Worm (Caenorhabditis elegans) whole organism, L1 larva: ENCODE results near the gene irld-45.

Experiments used
- C16A3.4 ChIP-seq: fragments of 150-350 bp; optimal IDR thresholded peaks from 2 replicates; lab custom pipeline; 2014; ENCODE audit warnings: missing biosample characterization, missing genetic modification characterization
- C34B4.2 ChIP-seq: sonication (generic microtip); optimal IDR thresholded peaks from 2 replicates; lab custom pipeline; 2017; ENCODE audit warnings: mild to moderate bottlenecking, missing genetic modification characterization, missing compliant biosample characterization
- aha-1 ChIP-seq: fragments of 150-350 bp; optimal IDR thresholded peaks from 2 replicates; lab custom pipeline; 2014; ENCODE audit warnings: missing biosample characterization, missing genetic modification characterization
- alr-1 ChIP-seq: fragments of 200-800 bp; sonication (Bioruptor generic); optimal IDR thresholded peaks from 2 replicates; lab custom pipeline; 2018; ENCODE audit warnings: borderline replicate concordance, mild to moderate bottlenecking, missing genetic modification characterization, missing compliant biosample characterization
- aly-2 ChIP-seq: fragments of 150-350 bp; optimal IDR thresholded peaks from 2 replicates; lab custom pipeline; 2014; ENCODE audit warnings: missing biosample characterization, missing genetic modification characterization
- ama-1 ChIP-seq: fragments of 150-350 bp; optimal IDR thresholded peaks from 2 replicates; lab custom pipeline; 2014
- blmp-1 ChIP-seq: fragments of 150-350 bp; optimal IDR thresholded peaks from 2 replicates; lab custom pipeline; 2014; ENCODE audit warnings: missing biosample characterization, missing genetic modification characterization
- ceh-88 ChIP-seq: fragments of 200-800 bp; sonication (Bioruptor generic); IDR thresholded peaks from 2 replicates; pipeline ENCODE4 v1.3.6; 2022; ENCODE audit warnings: missing genetic modification characterization, missing compliant biosample characterization
- ces-1 ChIP-seq: fragments of 150-350 bp; optimal IDR thresholded peaks from 2 replicates; lab custom pipeline; 2014; ENCODE audit warnings: missing biosample characterization, missing genetic modification reagents, missing genetic modification characterization
- dsc-1 ChIP-seq: sonication (generic microtip); optimal IDR thresholded peaks from 2 replicates; lab custom pipeline; 2016; ENCODE audit warnings: mild to moderate bottlenecking, missing genetic modification characterization, missing compliant biosample characterization
- efl-1 ChIP-seq, 4 experiments: fragments of 150-350 bp; optimal IDR thresholded peaks in 3 of 4; peaks in 1 of 4; 1 replicate in 1 of 4; 2 replicates in 3 of 4; lab custom pipeline; 2014; ENCODE audit warnings: missing biosample characterization in 2 of 4, missing genetic modification characterization in 2 of 4, missing genetic modification reagents in 2 of 4
- egl-13 ChIP-seq: sonication (generic microtip); optimal IDR thresholded peaks from 2 replicates; lab custom pipeline; 2016; ENCODE audit warnings: missing genotype, missing genetic modification reagents, missing genetic modification characterization, missing compliant biosample characterization
- egl-27 ChIP-seq, 2 experiments: fragments of 150-350 bp in 1 of 2; sonication (generic microtip); optimal IDR thresholded peaks; 3 replicates each; lab custom pipeline; 2017 to 2018; ENCODE audit warnings: missing biosample characterization in 2 of 2, missing genetic modification characterization in 2 of 2, missing genetic modification reagents in 2 of 2
- elt-2 ChIP-seq: sonication (generic microtip); optimal IDR thresholded peaks from 2 replicates; lab custom pipeline; 2016; ENCODE audit warnings: missing genetic modification characterization, mild to moderate bottlenecking, inconsistent platforms, missing compliant biosample characterization, missing genetic modification reagents
- fkh-4 ChIP-seq: sonication (generic microtip); optimal IDR thresholded peaks from 2 replicates; lab custom pipeline; 2016; ENCODE audit warnings: missing compliant biosample characterization, missing genetic modification characterization, borderline replicate concordance
- grh-1 ChIP-seq: fragments of 200-800 bp; sonication (Bioruptor generic); IDR thresholded peaks from 2 replicates; pipeline ENCODE4 v1.3.6; 2022; ENCODE audit warnings: missing genetic modification reagents, missing genetic modification characterization, missing compliant biosample characterization
- hlh-4 ChIP-seq: sonication (generic microtip); optimal IDR thresholded peaks from 2 replicates; lab custom pipeline; 2016; ENCODE audit warnings: mild to moderate bottlenecking, missing genetic modification characterization, missing compliant biosample characterization
- irx-1 ChIP-seq: sonication (generic microtip); optimal IDR thresholded peaks from 2 replicates; lab custom pipeline; 2016; ENCODE audit warnings: missing genetic modification characterization, missing compliant biosample characterization
- jun-1 ChIP-seq: fragments of 150-350 bp; optimal IDR thresholded peaks from 2 replicates; lab custom pipeline; 2014; ENCODE audit warnings: missing biosample characterization, missing genetic modification reagents, missing genetic modification characterization
- lin-14 ChIP-seq: fragments of 200-800 bp; sonication (Bioruptor generic); optimal IDR thresholded peaks from 2 replicates; lab custom pipeline; 2018; ENCODE audit warnings: mild to moderate bottlenecking, missing genetic modification characterization, moderate library complexity, missing compliant biosample characterization
- lin-15B ChIP-seq: fragments of 150-350 bp; sonication (generic microtip); optimal IDR thresholded peaks from 3 replicates; lab custom pipeline; 2014; ENCODE audit warnings: missing biosample characterization, missing genetic modification characterization
- lin-35 ChIP-seq, 2 experiments: fragments of 150-350 bp; optimal IDR thresholded peaks; 2 replicates each; lab custom pipeline; 2014; ENCODE audit warnings: missing biosample characterization in 2 of 2, missing genetic modification characterization in 2 of 2, missing genetic modification reagents in 2 of 2
- lin-39 ChIP-seq: fragments of 150-350 bp; optimal IDR thresholded peaks from 2 replicates; lab custom pipeline; 2014; ENCODE audit warnings: missing biosample characterization, missing genetic modification reagents, missing genetic modification characterization
- lir-3 ChIP-seq: sonication (generic microtip); optimal IDR thresholded peaks from 2 replicates; lab custom pipeline; 2016; ENCODE audit warnings: mild to moderate bottlenecking, missing genetic modification characterization, moderate library complexity, missing compliant biosample characterization; ENCODE audit not compliant: poor library complexity
- lsy-2 ChIP-seq, 2 experiments: fragments of 150-350 bp; optimal IDR thresholded peaks; 2 replicates each; lab custom pipeline; 2014; ENCODE audit warnings: missing biosample characterization in 2 of 2, missing genetic modification characterization in 2 of 2
- mef-2 ChIP-seq: fragments of 150-350 bp; optimal IDR thresholded peaks from 2 replicates; lab custom pipeline; 2014; ENCODE audit warnings: missing biosample characterization, missing genetic modification characterization
- mep-1 ChIP-seq: fragments of 150-350 bp; optimal IDR thresholded peaks from 2 replicates; lab custom pipeline; 2014; ENCODE audit warnings: missing biosample characterization, missing genetic modification characterization
- nhr-11 ChIP-seq: fragments of 150-350 bp; optimal IDR thresholded peaks from 2 replicates; lab custom pipeline; 2014; ENCODE audit warnings: missing biosample characterization, missing genetic modification characterization
- nhr-20 ChIP-seq: sonication (generic microtip); optimal IDR thresholded peaks from 2 replicates; lab custom pipeline; 2016; ENCODE audit warnings: mild to moderate bottlenecking, missing genetic modification characterization, missing compliant biosample characterization
- nhr-47 ChIP-seq: sonication (generic microtip); optimal IDR thresholded peaks from 2 replicates; lab custom pipeline; 2016; ENCODE audit warnings: mild to moderate bottlenecking, missing genetic modification characterization, moderate library complexity, missing compliant biosample characterization
- nhr-71 ChIP-seq: sonication (generic microtip); optimal IDR thresholded peaks from 2 replicates; lab custom pipeline; 2016; ENCODE audit warnings: mild to moderate bottlenecking, missing genetic modification characterization, moderate library complexity, missing compliant biosample characterization
- nhr-76 ChIP-seq: sonication (generic microtip); optimal IDR thresholded peaks from 2 replicates; lab custom pipeline; 2017; ENCODE audit warnings: missing biosample characterization, missing genetic modification characterization
- nhr-77 ChIP-seq: fragments of 150-350 bp; optimal IDR thresholded peaks from 2 replicates; lab custom pipeline; 2014; ENCODE audit warnings: missing biosample characterization, missing genetic modification characterization
- nhr-85 ChIP-seq: sonication (generic microtip); peaks from one replicate; lab custom pipeline; 2016; ENCODE audit warnings: missing genetic modification characterization, inconsistent platforms, missing compliant biosample characterization
- rnt-1 ChIP-seq: sonication (generic microtip); optimal IDR thresholded peaks from 2 replicates; lab custom pipeline; 2016; ENCODE audit warnings: mild to moderate bottlenecking, missing genetic modification characterization, moderate library complexity, missing compliant biosample characterization
- skn-1 ChIP-seq: fragments of 150-350 bp; optimal IDR thresholded peaks from 2 replicates; lab custom pipeline; 2014; ENCODE audit warnings: missing biosample characterization, missing genetic modification characterization
- sox-4 ChIP-seq: sonication (generic microtip); optimal IDR thresholded peaks from 2 replicates; lab custom pipeline; 2016; ENCODE audit warnings: missing genetic modification characterization, missing compliant biosample characterization
- sup-37 ChIP-seq: fragments of 200-800 bp; sonication (Bioruptor generic); optimal IDR thresholded peaks from 2 replicates; lab custom pipeline; 2018; ENCODE audit warnings: mild to moderate bottlenecking, missing genetic modification characterization, missing compliant biosample characterization
- swsn-7 ChIP-seq: sonication (generic microtip); optimal IDR thresholded peaks from 2 replicates; lab custom pipeline; 2016; ENCODE audit warnings: missing genetic modification characterization, missing compliant biosample characterization
- tbx-2 ChIP-seq: sonication (generic microtip); optimal IDR thresholded peaks from 2 replicates; lab custom pipeline; 2016; ENCODE audit warnings: missing genetic modification characterization, missing compliant biosample characterization
- unc-62 ChIP-seq: fragments of 150-350 bp; optimal IDR thresholded peaks from 2 replicates; lab custom pipeline; 2014; ENCODE audit warnings: missing biosample characterization, missing genetic modification reagents, missing genetic modification characterization
- unc-86 ChIP-seq: sonication (generic microtip); optimal IDR thresholded peaks from 2 replicates; lab custom pipeline; 2016; ENCODE audit warnings: missing genetic modification characterization, missing compliant biosample characterization
- vab-15 ChIP-seq: sonication (generic microtip); optimal IDR thresholded peaks from 2 replicates; lab custom pipeline; 2017; ENCODE audit warnings: missing genotype, mild to moderate bottlenecking, missing genetic modification characterization, missing compliant biosample characterization
- zip-4 ChIP-seq: fragments of 200-800 bp; sonication (Bioruptor generic); optimal IDR thresholded peaks from 2 replicates; lab custom pipeline; 2018; ENCODE audit warnings: mild to moderate bottlenecking, missing genetic modification characterization, moderate library complexity, missing compliant biosample characterization

irld-45 gene

DNA sequence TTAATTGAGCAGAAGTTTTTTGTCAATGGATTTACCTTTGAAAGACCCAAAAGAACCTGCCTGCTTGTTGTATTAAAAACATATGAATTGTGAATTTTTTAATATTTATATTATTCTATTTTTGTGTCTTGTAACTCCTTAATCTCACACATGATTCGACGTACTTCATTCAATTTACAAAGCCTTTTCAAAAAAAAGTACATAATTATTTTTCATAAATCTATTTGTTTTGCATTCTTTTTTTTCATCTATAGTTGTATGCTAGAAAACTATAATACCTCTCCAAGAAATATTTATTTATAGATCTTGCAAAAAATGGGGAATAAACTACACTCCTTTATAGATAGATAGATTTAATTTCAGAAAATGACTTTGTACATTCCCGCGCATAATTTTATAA is 29.3 kb upstream of the irld-45 start, which contains the start of gene nhr-179:
nhr-179 (minus strand) TSS at position 101 of the 400 bp plus-strand sequence.
- TF ChIP-seq rnt-1 (tag; lab: Kevin White, UChicago) = no peak
- TF ChIP-seq elt-2 (tag; lab: Kevin White, UChicago) = no peak
- no peak for TF ChIP-seq sup-37
- no peak for TF ChIP-seq egl-27 (tag; optimal IDR thresholded peaks at IDR 0.05; lab: Kevin White, UChicago)
- no peak for TF ChIP-seq nhr-85
- TF ChIP-seq nhr-11 = no peak
- TF ChIP-seq unc-86 (tag; lab: Kevin White, UChicago) = no peak
- TF ChIP-seq aly-2 = no peak
- TF ChIP-seq mef-2 (tag; lab: Kevin White, UChicago) = no peak
- TF ChIP-seq mep-1 (tag; lab: Kevin White, UChicago) = no peak
- no peak for TF ChIP-seq jun-1 (tag; lab: Kevin White, UChicago)
- no peak for TF ChIP-seq unc-62 (GFP tag; lab: Kevin White, UChicago)
- TF ChIP-seq C34B4.2 (tag; lab: Kevin White, UChicago) = no peak
- no peak for TF ChIP-seq lin-14 (GFP tag; lab: Kevin White, UChicago)
- TF ChIP-seq egl-13 (tag; lab: Kevin White, UChicago) = no peak
- no peak for TF ChIP-seq lir-3 (tag; lab: Kevin White, UChicago)
- TF ChIP-seq tbx-2 (tag; lab: Kevin White, UChicago) = no peak
- no peak for TF ChIP-seq lin-39
- TF ChIP-seq aha-1 (tag; lab: Kevin White, UChicago) = no peak

- TF ChIP-seq nhr-47 (tag; lab: Kevin White, UChicago) = no peak
- no peak for TF ChIP-seq lin-15B (tag; lab: Kevin White, UChicago)
- no peak for TF ChIP-seq egl-27 (tag; optimal IDR thresholded peaks at IDR 0.05; lab: Kevin White, UChicago)
- TF ChIP-seq jun-1 (tag; lab: Kevin White, UChicago) = no peak
- TF ChIP-seq grh-1 (GFP tag; lab: Robert Waterston, UW) = no peak
- no peak for TF ChIP-seq swsn-7 (tag; lab: Kevin White, UChicago)
- no peak for TF ChIP-seq alr-1 (tag; lab: Kevin White, UChicago)
- TF ChIP-seq ama-1 (lab: Kevin White, UChicago) = no peak
- TF ChIP-seq nhr-76 (tag; lab: Kevin White, UChicago) = no peak
Measured at ce11 chrV:1620537-1620936, 27.6 kb upstream of the irld-45 start.

- no peak for TF ChIP-seq alr-1 (tag; lab: Kevin White, UChicago)
- peak; percentile 2 for TF ChIP-seq nhr-20 (tag; lab: Kevin White, UChicago)
- TF ChIP-seq zip-4 (GFP tag; lab: Kevin White, UChicago) = peak; percentile 67
- no peak for TF ChIP-seq fkh-4 (tag; lab: Kevin White, UChicago)
- no peak for TF ChIP-seq jun-1 (tag; lab: Kevin White, UChicago)
- no peak for TF ChIP-seq vab-15
- TF ChIP-seq nhr-71 = peak; percentile 27
- TF ChIP-seq lir-3 (tag; lab: Kevin White, UChicago) = no peak
- TF ChIP-seq dsc-1 (tag; lab: Kevin White, UChicago) = no peak
- TF ChIP-seq irx-1 (tag; lab: Kevin White, UChicago) = no peak
- no peak for TF ChIP-seq ceh-88 (GFP tag; lab: Robert Waterston, UW)
- peak in 1 of 2 experiments; percentile 14 for TF ChIP-seq lin-35 (GFP tag; optimal IDR thresholded peaks at IDR 0.05; lab: Kevin White, UChicago)
- no peak for TF ChIP-seq C16A3.4 (tag; lab: Kevin White, UChicago)
- TF ChIP-seq lsy-2 (tag; optimal IDR thresholded peaks at IDR 0.05; lab: Kevin White, UChicago) = peak in 1 of 2 experiments; percentile 1
- no peak for TF ChIP-seq mep-1 (tag; lab: Kevin White, UChicago)
- peak; percentile 40 for TF ChIP-seq skn-1 (tag; lab: Kevin White, UChicago)
- no peak for TF ChIP-seq blmp-1 (tag; lab: Kevin White, UChicago)
- TF ChIP-seq sox-4 (tag; lab: Kevin White, UChicago) = no peak
- TF ChIP-seq ces-1 (GFP tag; lab: Kevin White, UChicago) = no peak
- no peak for TF ChIP-seq hlh-4 (tag; lab: Kevin White, UChicago)
- TF ChIP-seq nhr-77 = no peak
- no peak for TF ChIP-seq efl-1 (optimal IDR thresholded peaks at IDR 0.05; lab: Kevin White, UChicago)
- peak in 1 of 2 experiments; percentile 81 for TF ChIP-seq efl-1 (GFP tag; optimal IDR thresholded peaks at IDR 0.05 in 1 of 2; lab: Kevin White, UChicago)
- no peak for TF ChIP-seq ama-1 (lab: Kevin White, UChicago)
Measured at ce11 chrV:1621494-1621893, 26.6 kb upstream of the irld-45 start, which contains the start of gene nhr-117. TSS of gene nhr-117 (minus strand) at chrV:1621520.
